Fruit fly (Drosophila melanogaster): ENCODE data around the gene CG31693.

CG31693 gene

dm6 chr2L:22024362-22024761 is 9.4 kb downstream of the CG31693 start (continued):
- peak; percentile 72 to 84 for TF ChIP-seq tll (GFP tag; optimal IDR thresholded peaks at IDR 0.05)
- peak; percentile 92 for TF ChIP-seq CG3163 (GFP tag; optimal IDR thresholded peaks at IDR 0.05)
- peak; percentile 43; the same call in 1 of the 3 replicates for TF ChIP-seq CG16813 (GFP tag; IDR thresholded peaks at IDR 0.05; ENCODE audit: partially characterized antibody)
- peak; percentile 69 for TF ChIP-seq CG4707 (GFP tag; optimal IDR thresholded peaks at IDR 0.05)
- TF ChIP-seq Ets65A (GFP tag): peak; percentile 20
- peak; percentile 43; the same call in 1 of the 2 replicates for TF ChIP-seq amos (GFP tag; IDR thresholded peaks at IDR 0.05; ENCODE audit: partially characterized antibody)
- TF ChIP-seq HLH54F (GFP tag; optimal IDR thresholded peaks at IDR 0.05): no peak
- 0 out of 3 replicates have a peak, but pooled peaks have one; percentile 5 for TF ChIP-seq zfh1 (GFP tag; IDR thresholded peaks at IDR 0.05)
- TF ChIP-seq HmgZ (tag; optimal IDR thresholded peaks at IDR 0.05): peak; percentile 82
- TF ChIP-seq CG2129 (GFP tag; IDR thresholded peaks at IDR 0.05; ENCODE audit: partially characterized antibody): no peak
- peak; percentile 88 for TF ChIP-seq Adf1 (GFP tag; IDR thresholded peaks at IDR 0.05)
- peak; percentile 3 for TF ChIP-seq lilli (GFP tag; optimal IDR thresholded peaks at IDR 0.05)
- no peak for TF ChIP-seq CG12104 (GFP tag; optimal IDR thresholded peaks at IDR 0.05)
- peak; percentile 52 for TF ChIP-seq pros (GFP tag; optimal IDR thresholded peaks at IDR 0.05)
- peak; percentile 70 for TF ChIP-seq CG32532 (GFP tag; IDR thresholded peaks at IDR 0.05)
- TF ChIP-seq oc (tag; optimal IDR thresholded peaks at IDR 0.05): peak; percentile 26
- peak; percentile 51; the same call in 2 of the 3 replicates for TF ChIP-seq vnd (GFP tag; IDR thresholded peaks at IDR 0.05; ENCODE audit: partially characterized antibody)
- TF ChIP-seq Nf-YA (GFP tag; IDR thresholded peaks at IDR 0.05): peak; percentile 93
- TF ChIP-seq MBD-R2 (GFP tag; IDR thresholded peaks at IDR 0.05): peak; percentile 35; the same call in 1 of the 2 replicates
- no peak for TF ChIP-seq CG6683 (GFP tag; optimal IDR thresholded peaks at IDR 0.05)
- TF ChIP-seq Dip3 (GFP tag; optimal IDR thresholded peaks at IDR 0.05): no peak
- peak; percentile 90 for TF ChIP-seq zen (tag; optimal IDR thresholded peaks at IDR 0.05)
- TF ChIP-seq CG32767 (GFP tag; IDR thresholded peaks at IDR 0.05): peak; percentile 30; the same call in 1 of the 2 replicates
- TF ChIP-seq CG17912 (GFP tag; optimal IDR thresholded peaks at IDR 0.05): peak; percentile 32
- peak; percentile 81 for TF ChIP-seq tna (GFP tag; IDR thresholded peaks at IDR 0.05; ENCODE audit: partially characterized antibody)
- TF ChIP-seq CG3995 (GFP tag; optimal IDR thresholded peaks at IDR 0.05): no peak

- TF ChIP-seq btn (GFP tag; optimal IDR thresholded peaks at IDR 0.05) (no peak), ac (GFP tag; optimal IDR thresholded peaks at IDR 0.05) (peak; percentile 73), CG13424 (tag; optimal IDR thresholded peaks at IDR 0.05) (peak; percentile 10), PHDP (tag; optimal IDR thresholded peaks at IDR 0.05) (no peak), CG6813 (GFP tag; optimal IDR thresholded peaks at IDR 0.05) (peak; percentile 59), NFAT (GFP tag; IDR thresholded peaks at IDR 0.05) (no peak), CG32767 (GFP tag; IDR thresholded peaks at IDR 0.05) (no peak), pzg (GFP tag; optimal IDR thresholded peaks at IDR 0.05) (no peak), gro (GFP tag; optimal IDR thresholded peaks at IDR 0.05) (no peak), lmd (GFP tag; IDR thresholded peaks at IDR 0.05) (no peak), tll (GFP tag; optimal IDR thresholded peaks at IDR 0.05) (no peak), crp (GFP tag; optimal IDR thresholded peaks at IDR 0.05) (no peak), h (optimal IDR thresholded peaks at IDR 0.05) (no peak), Sox102F (GFP tag; optimal IDR thresholded peaks at IDR 0.05) (no peak), mirr (GFP tag; optimal IDR thresholded peaks at IDR 0.05) (no peak), jumu (GFP tag; optimal IDR thresholded peaks at IDR 0.05) (no peak), CG1233 (GFP tag; optimal IDR thresholded peaks at IDR 0.05) (peak; percentile 40), Hand (GFP tag; optimal IDR thresholded peaks at IDR 0.05) (no peak), Drgx (GFP tag; IDR thresholded peaks at IDR 0.05) (no peak), CG2889 (GFP tag; IDR thresholded peaks at IDR 0.05) (no peak), gsb (GFP tag; IDR thresholded peaks at IDR 0.05) (no peak), CG16779 (GFP tag; IDR thresholded peaks at IDR 0.05) (no peak), CG6689 (GFP tag; IDR thresholded peaks at IDR 0.05) (peak; percentile 35), sqz (GFP tag; optimal IDR thresholded peaks at IDR 0.05) (no peak), vvl (GFP tag; IDR thresholded peaks at IDR 0.05) (no peak), danr (GFP tag; IDR thresholded peaks at IDR 0.05) (no peak), luna (GFP tag; optimal IDR thresholded peaks at IDR 0.05) (no peak), CG3995 (GFP tag; optimal IDR thresholded peaks at IDR 0.05) (no peak)
Measured at dm6 chr2L:22036877-22037276, 21.9 kb downstream of the CG31693 start.

Data from whole organism, embryonic.